Worm (Caenorhabditis elegans): ENCODE measurements around the gene nmgp-1.

The nmgp-1 gene

DNA sequence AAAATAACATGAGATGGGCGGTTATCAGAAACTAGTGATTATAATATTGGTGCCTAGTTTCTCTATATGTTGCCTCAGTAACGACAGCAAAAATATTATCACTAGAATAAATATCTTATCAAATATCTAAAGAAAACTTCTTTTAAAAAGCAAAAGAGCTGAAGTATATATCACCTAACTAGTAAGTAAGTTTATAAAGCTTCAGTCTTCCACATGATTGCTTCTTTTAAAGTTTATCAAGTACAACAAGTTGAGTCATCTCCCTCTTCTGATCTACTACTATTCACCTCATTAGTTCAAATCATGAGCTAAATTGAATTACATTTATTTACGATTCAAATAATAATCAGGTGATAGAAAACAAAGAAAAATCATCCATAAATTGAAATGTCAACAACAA is 27.4 kb downstream of the nmgp-1 start:
- TF ChIP-seq T22C8.4 (GFP tag; IDR thresholded peaks at IDR 0.05) (no peak), cog-1 (tag; optimal IDR thresholded peaks at IDR 0.05) (no peak), ztf-29 (GFP tag; IDR thresholded peaks at IDR 0.05) (no peak), ref-1 (GFP tag; conservative IDR thresholded peaks at IDR 0.05) (no peak)

DNA sequence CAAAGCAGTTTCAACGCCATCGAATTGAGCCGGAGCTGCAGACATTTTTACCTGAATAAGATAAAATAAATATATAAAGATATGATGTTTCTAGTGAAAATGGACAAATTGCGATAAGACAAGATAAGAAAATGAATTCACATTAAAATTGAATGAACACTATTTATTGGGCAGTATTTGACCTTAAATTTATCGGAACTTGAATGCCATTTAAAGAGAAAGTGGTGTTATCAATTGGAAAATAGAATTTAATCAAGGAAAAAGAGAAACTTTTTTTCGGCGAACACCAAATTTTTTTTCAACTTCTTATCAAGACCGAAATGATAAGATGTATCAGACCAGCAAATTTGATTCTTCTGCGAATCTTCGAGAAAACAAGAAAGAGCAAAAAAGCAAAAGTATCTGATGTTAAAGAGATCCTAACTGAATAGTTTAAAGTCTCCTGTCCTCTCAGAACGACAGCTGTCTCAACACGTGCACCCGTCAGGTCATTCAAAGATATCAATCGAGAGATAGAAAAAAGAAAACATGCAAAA is 29.5 kb downstream of the nmgp-1 start, which contains the start of gene upb-1:
TSS of gene upb-1 (minus strand) at position 51 of the 536 bp plus-strand sequence.
- TF ChIP-seq klf-2 (GFP tag; conservative IDR thresholded peaks at IDR 0.05) (no peak), ztf-23 (GFP tag; IDR thresholded peaks at IDR 0.05) (no peak), tab-1 (GFP tag; IDR thresholded peaks at IDR 0.05) (no peak), T22C8.4 (GFP tag; IDR thresholded peaks at IDR 0.05) (no peak), flt-1 (GFP tag; IDR thresholded peaks at IDR 0.05) (no peak), cog-1 (tag; optimal IDR thresholded peaks at IDR 0.05) (no peak), ref-1 (GFP tag; conservative IDR thresholded peaks at IDR 0.05) (no peak), med-1 (GFP tag; optimal IDR thresholded peaks at IDR 0.05; ENCODE audit: insufficient read depth) (no peak), ztf-29 (GFP tag; IDR thresholded peaks at IDR 0.05) (no peak)

DNA sequence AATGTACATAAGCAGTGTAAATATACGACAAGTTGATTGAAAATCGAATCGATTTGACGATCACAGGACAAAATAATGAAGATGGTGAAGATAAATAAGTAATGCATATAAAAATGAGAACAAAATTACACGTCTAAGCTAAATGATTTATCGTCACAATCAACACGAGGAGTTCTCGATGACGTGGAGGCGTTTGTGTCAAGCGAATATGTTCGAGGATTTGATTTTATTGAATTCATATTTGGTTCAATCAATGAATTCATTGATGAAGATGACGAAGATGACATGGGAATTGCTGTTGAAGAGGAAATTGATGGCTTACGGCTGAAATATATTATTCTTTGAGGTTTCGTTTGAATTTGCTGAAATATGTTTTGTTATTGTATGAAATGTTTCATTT is 31.9 kb downstream of the nmgp-1 start, which contains the start of gene nyn-3:
TSS of gene nyn-3 (minus strand) at position 101 of the 400 bp plus-strand sequence.
- TF ChIP-seq ref-1 (GFP tag; conservative IDR thresholded peaks at IDR 0.05) (no peak), klf-2 (GFP tag; conservative IDR thresholded peaks at IDR 0.05) (no peak), tab-1 (GFP tag; IDR thresholded peaks at IDR 0.05) (no peak), cog-1 (tag; optimal IDR thresholded peaks at IDR 0.05) (no peak)

DNA sequence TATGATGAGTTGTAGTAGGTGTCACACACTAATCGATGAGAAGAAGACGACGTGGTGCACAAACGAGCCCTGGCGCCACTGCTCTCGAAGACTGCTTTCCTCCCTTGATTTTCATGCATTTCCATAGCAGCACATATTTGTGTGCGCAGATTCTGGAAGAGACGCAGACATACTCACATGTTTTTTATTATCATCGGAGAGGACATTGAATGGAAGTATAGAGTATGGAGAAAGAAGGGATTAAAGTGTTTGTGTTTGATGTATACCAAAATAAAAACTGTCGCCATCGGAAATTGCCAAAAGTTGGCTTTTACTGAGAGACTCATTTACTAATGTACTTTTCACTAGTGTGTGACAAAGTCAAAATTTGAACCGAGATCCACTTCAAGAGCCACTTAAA is 33.6 kb downstream of the nmgp-1 start, which contains the start of gene mps-1:
TSS of gene mps-1 (minus strand) at position 101 of the 400 bp plus-strand sequence.
- TF ChIP-seq cog-1 (tag; optimal IDR thresholded peaks at IDR 0.05) (no peak), ztf-23 (GFP tag; IDR thresholded peaks at IDR 0.05) (no peak), tab-1 (GFP tag; IDR thresholded peaks at IDR 0.05) (no peak), T22C8.4 (GFP tag; IDR thresholded peaks at IDR 0.05) (no peak), ztf-29 (GFP tag; IDR thresholded peaks at IDR 0.05) (no peak), flt-1 (GFP tag; IDR thresholded peaks at IDR 0.05) (no peak), ref-1 (GFP tag; conservative IDR thresholded peaks at IDR 0.05) (no peak), med-1 (GFP tag; optimal IDR thresholded peaks at IDR 0.05; ENCODE audit: insufficient read depth) (no peak), klf-2 (GFP tag; conservative IDR thresholded peaks at IDR 0.05) (no peak)

DNA sequence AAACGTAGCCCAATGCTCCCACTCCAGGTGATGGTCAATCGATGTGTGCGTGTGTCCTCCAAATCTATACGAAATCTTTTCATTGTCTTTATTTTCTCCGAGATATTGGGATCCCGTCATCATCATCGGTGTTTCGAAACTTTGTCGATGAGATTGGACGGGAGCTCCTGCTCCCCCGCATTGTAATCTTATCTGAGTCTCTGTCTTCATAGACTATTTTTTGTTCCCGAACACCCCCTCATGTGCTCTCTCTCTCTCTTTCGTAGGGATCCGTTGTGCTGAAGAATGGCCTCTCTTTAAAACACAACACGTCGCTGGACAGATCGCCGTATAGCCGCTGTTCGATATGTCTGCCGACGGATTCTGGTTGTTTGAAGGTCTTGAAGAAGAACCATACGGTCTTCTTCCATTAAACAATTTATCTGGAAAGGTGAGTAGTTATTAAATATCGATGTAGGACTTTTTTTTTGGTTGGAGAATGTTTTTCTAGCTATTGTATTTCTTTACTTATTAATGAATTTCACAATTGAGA is 42.6 kb downstream of the nmgp-1 start, which contains the start of gene C29F5.1:
TSS of gene C29F5.1 (plus strand) at position 317 of the 532 bp plus-strand sequence.
- TF ChIP-seq klf-2 (GFP tag; conservative IDR thresholded peaks at IDR 0.05) (no peak), ref-1 (GFP tag; conservative IDR thresholded peaks at IDR 0.05) (no peak), med-1 (GFP tag; optimal IDR thresholded peaks at IDR 0.05; ENCODE audit: insufficient read depth) (no peak), ztf-29 (GFP tag; IDR thresholded peaks at IDR 0.05) (no peak), T22C8.4 (GFP tag; IDR thresholded peaks at IDR 0.05) (no peak), cog-1 (tag; optimal IDR thresholded peaks at IDR 0.05) (no peak), flt-1 (GFP tag; IDR thresholded peaks at IDR 0.05) (no peak)

DNA sequence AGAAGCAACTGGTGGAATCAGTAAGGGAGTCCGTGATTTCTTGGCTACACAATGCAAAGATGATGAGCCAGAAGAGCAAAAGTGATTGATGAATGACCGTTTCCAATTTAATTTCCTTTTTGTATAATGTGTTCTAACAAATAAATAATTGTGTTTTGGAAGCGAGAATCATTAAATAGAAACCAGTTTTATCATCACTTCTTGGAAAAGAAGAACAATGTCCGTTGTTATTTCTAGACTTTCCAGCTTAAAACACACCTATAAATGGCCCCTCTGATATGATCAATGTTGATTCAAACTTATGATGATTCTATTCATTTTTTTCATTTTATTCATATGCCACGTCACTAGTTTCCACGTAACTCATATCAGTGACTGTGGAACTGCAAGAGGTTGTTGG is 45.5 kb downstream of the nmgp-1 start, which contains the start of gene C29F5.8:
TSS of gene C29F5.8 (plus strand) at position 301 of the 400 bp plus-strand sequence.
- no peak for TF ChIP-seq ref-1 (GFP tag; conservative IDR thresholded peaks at IDR 0.05)
- TF ChIP-seq cog-1 (tag; optimal IDR thresholded peaks at IDR 0.05), result no peak
- no peak for TF ChIP-seq tab-1 (GFP tag; IDR thresholded peaks at IDR 0.05)
- no peak for TF ChIP-seq T22C8.4 (GFP tag; IDR thresholded peaks at IDR 0.05)

DNA sequence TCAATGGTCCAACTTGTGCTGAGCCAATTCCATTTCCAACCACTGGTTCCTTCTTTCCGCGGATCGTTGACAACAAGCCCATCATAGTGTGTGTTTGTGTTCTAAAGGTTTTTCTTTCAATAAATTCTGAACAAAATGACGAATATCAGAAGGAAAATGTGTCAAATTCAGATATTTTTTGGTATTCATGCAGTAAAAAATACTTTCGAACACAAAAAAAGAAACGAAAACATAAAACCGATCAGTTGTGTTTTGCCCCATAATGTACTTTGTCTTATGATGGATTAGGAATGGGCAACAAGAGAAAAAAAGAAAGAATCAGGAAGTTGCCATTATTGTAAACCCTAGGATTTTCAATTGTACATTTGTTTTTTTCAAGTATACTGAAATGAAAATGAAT is 48.5 kb downstream of the nmgp-1 start, which contains the start of gene glb-10:
TSS of gene glb-10 (minus strand) at position 101 of the 400 bp plus-strand sequence.
- TF ChIP-seq med-1 (GFP tag; optimal IDR thresholded peaks at IDR 0.05; ENCODE audit: insufficient read depth) (no peak), cog-1 (tag; optimal IDR thresholded peaks at IDR 0.05) (no peak), ref-1 (GFP tag; conservative IDR thresholded peaks at IDR 0.05) (no peak), klf-2 (GFP tag; conservative IDR thresholded peaks at IDR 0.05) (no peak), T22C8.4 (GFP tag; IDR thresholded peaks at IDR 0.05) (no peak), flt-1 (GFP tag; IDR thresholded peaks at IDR 0.05) (no peak), ztf-29 (GFP tag; IDR thresholded peaks at IDR 0.05) (no peak), tab-1 (GFP tag; IDR thresholded peaks at IDR 0.05) (no peak), ztf-23 (GFP tag; IDR thresholded peaks at IDR 0.05) (no peak)

DNA sequence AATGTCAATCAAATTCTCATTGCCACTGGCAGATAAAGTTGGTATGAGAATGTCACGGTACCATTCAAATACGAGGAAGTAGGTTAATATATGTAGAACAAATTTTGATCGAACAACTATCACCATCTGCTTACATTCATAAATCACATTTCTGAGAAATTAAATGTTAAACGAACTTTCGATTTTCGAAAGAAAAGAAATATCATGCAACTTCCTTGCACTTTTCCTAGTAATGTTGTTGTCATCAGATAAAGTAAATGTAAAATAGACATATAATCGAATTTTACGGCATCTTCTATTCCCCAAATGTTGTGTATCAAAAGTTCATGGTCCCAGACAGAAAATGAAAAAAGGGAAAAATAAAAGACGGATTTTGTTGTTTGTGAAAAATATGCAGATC is 50.8 kb downstream of the nmgp-1 start:
- TF ChIP-seq flt-1 (GFP tag; IDR thresholded peaks at IDR 0.05) (no peak), cog-1 (tag; optimal IDR thresholded peaks at IDR 0.05) (no peak), med-1 (GFP tag; optimal IDR thresholded peaks at IDR 0.05; ENCODE audit: insufficient read depth) (no peak), T22C8.4 (GFP tag; IDR thresholded peaks at IDR 0.05) (no peak), tab-1 (GFP tag; IDR thresholded peaks at IDR 0.05) (no peak), ref-1 (GFP tag; conservative IDR thresholded peaks at IDR 0.05) (no peak), ztf-29 (GFP tag; IDR thresholded peaks at IDR 0.05) (no peak), ztf-23 (GFP tag; IDR thresholded peaks at IDR 0.05) (no peak), klf-2 (GFP tag; conservative IDR thresholded peaks at IDR 0.05) (no peak)

DNA sequence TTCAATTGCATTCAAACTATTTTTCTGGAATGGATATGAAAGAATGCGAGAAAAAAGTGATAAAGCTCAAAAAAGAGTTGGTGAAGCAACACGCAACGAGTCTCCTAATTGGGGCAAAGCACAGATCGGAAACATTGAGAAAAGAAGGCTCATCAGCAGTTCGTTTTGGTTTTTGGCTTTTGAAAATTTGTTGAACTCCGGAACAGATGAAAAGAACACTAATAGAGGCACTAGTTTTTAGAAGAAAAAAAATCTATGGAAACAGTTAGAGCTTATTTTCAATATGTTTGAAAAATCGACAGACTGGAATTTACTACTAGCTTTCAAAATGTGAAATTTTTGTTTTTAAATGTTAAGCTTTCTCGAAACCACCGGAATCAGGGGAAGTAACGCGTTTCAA is 51.2 kb downstream of the nmgp-1 start:
- TF ChIP-seq med-1 (GFP tag; optimal IDR thresholded peaks at IDR 0.05; ENCODE audit: insufficient read depth) (no peak), ref-1 (GFP tag; conservative IDR thresholded peaks at IDR 0.05) (no peak), cog-1 (tag; optimal IDR thresholded peaks at IDR 0.05) (no peak), ztf-23 (GFP tag; IDR thresholded peaks at IDR 0.05) (no peak), klf-2 (GFP tag; conservative IDR thresholded peaks at IDR 0.05) (no peak), ztf-29 (GFP tag; IDR thresholded peaks at IDR 0.05) (no peak), tab-1 (GFP tag; IDR thresholded peaks at IDR 0.05) (no peak), flt-1 (GFP tag; IDR thresholded peaks at IDR 0.05) (no peak), T22C8.4 (GFP tag; IDR thresholded peaks at IDR 0.05) (no peak)

Measured in whole organism, midembryonic.